Worm (Caenorhabditis elegans) whole organism, young adult: ENCODE data around the gene chil-17.

Source experiments
- B0019.2 ChIP-seq: fragments of 200-800 bp; sonication (Bioruptor generic); conservative IDR thresholded peaks from 2 replicates; pipeline ENCODE4 v1.3.6; 2022; ENCODE audit warnings: missing genetic modification reagents, missing genetic modification characterization, missing compliant biosample characterization
- F33H1.4 ChIP-seq: fragments of 200-800 bp; sonication (Bioruptor generic); IDR thresholded peaks from 2 replicates; pipeline ENCODE4 v1.3.6; 2022; ENCODE audit warnings: missing genetic modification reagents, missing genetic modification characterization, missing compliant biosample characterization
- F49E8.2 ChIP-seq: sonication (generic microtip); optimal IDR thresholded peaks from 3 replicates; lab custom pipeline; 2017; ENCODE audit warnings: missing genetic modification characterization, mild to moderate bottlenecking, missing compliant biosample characterization, antibody characterized with exemption, moderate library complexity; ENCODE audit not compliant: insufficient read depth
- F52B5.7 ChIP-seq: sonication (generic microtip); optimal IDR thresholded peaks from 2 replicates; lab custom pipeline; 2016; ENCODE audit warnings: mild to moderate bottlenecking, missing genetic modification characterization, missing compliant biosample characterization
- F57A8.1 ChIP-seq: fragments of 200-800 bp; sonication (Bioruptor generic); optimal IDR thresholded peaks from 2 replicates; lab custom pipeline; 2018; ENCODE audit warnings: mild to moderate bottlenecking, missing genetic modification characterization, moderate library complexity, missing compliant biosample characterization
- Y53F4B.3 ChIP-seq: fragments of 200-800 bp; sonication (Bioruptor generic); IDR thresholded peaks from 2 replicates; pipeline ENCODE4 v1.3.6; 2022; ENCODE audit warnings: missing genetic modification reagents, missing genetic modification characterization, missing compliant biosample characterization
- Y79H2A.3 ChIP-seq: fragments of 200-800 bp; sonication (Bioruptor generic); conservative IDR thresholded peaks from 2 replicates; pipeline ENCODE4 v1.3.6; 2022; ENCODE audit warnings: missing genetic modification reagents, missing genetic modification characterization, missing compliant biosample characterization
- ZK185.1 ChIP-seq: sonication (generic microtip); optimal IDR thresholded peaks from 2 replicates; lab custom pipeline; 2016; ENCODE audit warnings: mild to moderate bottlenecking, missing genetic modification characterization, missing compliant biosample characterization; ENCODE audit not compliant: poor library complexity, severe bottlenecking
- akir-1 ChIP-seq: fragments of 200-800 bp; sonication (Bioruptor generic); optimal IDR thresholded peaks from 2 replicates; lab custom pipeline; 2018; ENCODE audit warnings: mild to moderate bottlenecking, missing genetic modification characterization, moderate library complexity, missing compliant biosample characterization
- ama-1 ChIP-seq, 3 experiments: fragments of 150-350 bp in 1 of 3; sonication (generic microtip) in 2 of 3; optimal IDR thresholded peaks; 2 replicates each; lab custom pipeline; 2014 to 2018; ENCODE audit warnings: missing biosample characterization in 2 of 3, missing genetic modification characterization in 2 of 3, missing genetic modification reagents in 2 of 3
- atf-7 ChIP-seq: sonication (generic microtip); optimal IDR thresholded peaks from 2 replicates; lab custom pipeline; 2017; ENCODE audit warnings: mild to moderate bottlenecking, missing genetic modification characterization, missing compliant biosample characterization
- attf-3 ChIP-seq: fragments of 200-800 bp; sonication (Bioruptor generic); conservative IDR thresholded peaks from 2 replicates; pipeline ENCODE4 v1.3.6; 2022; ENCODE audit warnings: missing genetic modification reagents, missing genetic modification characterization, missing compliant biosample characterization
- attf-6 ChIP-seq: fragments of 200-800 bp; sonication (Bioruptor generic); IDR thresholded peaks from 2 replicates; pipeline ENCODE4 v1.3.6; 2022; ENCODE audit warnings: missing genetic modification reagents, missing genetic modification characterization, missing compliant biosample characterization
- ceh-27 ChIP-seq: fragments of 200-800 bp; sonication (Bioruptor generic); optimal IDR thresholded peaks from 2 replicates; lab custom pipeline; 2018; ENCODE audit warnings: mild to moderate bottlenecking, missing genetic modification characterization, moderate library complexity, missing compliant biosample characterization
- ceh-40 ChIP-seq: fragments of 200-800 bp; sonication (Bioruptor generic); IDR thresholded peaks from 2 replicates; pipeline ENCODE4 v1.3.6; 2022; ENCODE audit warnings: missing genetic modification characterization, missing compliant biosample characterization
- ceh-58 ChIP-seq: fragments of 200-800 bp; sonication (Bioruptor generic); IDR thresholded peaks from 2 replicates; pipeline ENCODE4 v1.3.6; 2022; ENCODE audit warnings: missing genetic modification characterization, missing compliant biosample characterization
- chd-7 ChIP-seq: sonication (generic microtip); optimal IDR thresholded peaks from 2 replicates; lab custom pipeline; 2016; ENCODE audit warnings: mild to moderate bottlenecking, missing genetic modification characterization, moderate library complexity, missing compliant biosample characterization
- die-1 ChIP-seq: sonication (generic microtip); optimal IDR thresholded peaks from 2 replicates; lab custom pipeline; 2016; ENCODE audit warnings: missing genotype, mild to moderate bottlenecking, missing genetic modification characterization, missing compliant biosample characterization
- dox-1 ChIP-seq: fragments of 200-800 bp; sonication (Bioruptor generic); IDR thresholded peaks from 2 replicates; pipeline ENCODE4 v1.3.6; 2022; ENCODE audit warnings: missing genetic modification reagents, missing genetic modification characterization, missing compliant biosample characterization
- ekl-4 ChIP-seq: fragments of 200-800 bp; sonication (Bioruptor generic); IDR thresholded peaks from 2 replicates; pipeline ENCODE4 v1.3.6; 2022; ENCODE audit warnings: missing genetic modification reagents, missing genetic modification characterization, missing compliant biosample characterization
- him-1 ChIP-seq: sonication (generic microtip); optimal IDR thresholded peaks from 2 replicates; lab custom pipeline; 2016; ENCODE audit warnings: missing genotype, missing genetic modification reagents, missing genetic modification characterization, missing compliant biosample characterization
- lin-26 ChIP-seq: fragments of 200-800 bp; sonication (Bioruptor generic); IDR thresholded peaks from 2 replicates; pipeline ENCODE4 v1.3.6; 2022; ENCODE audit warnings: missing genetic modification reagents, missing genetic modification characterization, missing compliant biosample characterization
- lir-1 ChIP-seq: fragments of 200-800 bp; sonication (Bioruptor generic); conservative IDR thresholded peaks from 2 replicates; pipeline ENCODE4 v1.3.6; 2022; ENCODE audit warnings: missing genetic modification reagents, missing genetic modification characterization, missing compliant biosample characterization
- lsy-27 ChIP-seq: sonication (generic microtip); optimal IDR thresholded peaks from 2 replicates; lab custom pipeline; 2017; ENCODE audit warnings: missing genetic modification characterization, mild to moderate bottlenecking, missing compliant biosample characterization, antibody characterized with exemption, missing genotype, borderline replicate concordance; ENCODE audit not compliant: insufficient read depth
- nfya-2 ChIP-seq: fragments of 200-800 bp; sonication (Bioruptor generic); IDR thresholded peaks from 2 replicates; pipeline ENCODE4 v1.3.6; 2022; ENCODE audit warnings: missing genetic modification reagents, missing genetic modification characterization, missing compliant biosample characterization
- nfyb-1 ChIP-seq: fragments of 200-800 bp; sonication (Bioruptor generic); IDR thresholded peaks from 2 replicates; pipeline ENCODE4 v1.3.6; 2022; ENCODE audit warnings: missing genetic modification reagents, missing genetic modification characterization, missing compliant biosample characterization
- nhr-120 ChIP-seq: fragments of 200-800 bp; sonication (Bioruptor generic); IDR thresholded peaks from 2 replicates; pipeline ENCODE4 v1.3.6; 2022; ENCODE audit warnings: missing genetic modification characterization, missing compliant biosample characterization
- nhr-80 ChIP-seq: sonication (generic microtip); optimal IDR thresholded peaks from 2 replicates; lab custom pipeline; 2016; ENCODE audit warnings: missing genetic modification characterization, missing compliant biosample characterization
- rec-8 ChIP-seq, 2 experiments: sonication (generic microtip); optimal IDR thresholded peaks; 2 replicates each; lab custom pipeline; 2016; ENCODE audit warnings: mild to moderate bottlenecking in 2 of 2, missing genetic modification characterization in 2 of 2, missing genetic modification reagents in 2 of 2, missing genotype in 2 of 2, missing biosample characterization in 1 of 2, missing compliant biosample characterization in 1 of 2, moderate library complexity in 1 of 2
- repo-1 ChIP-seq: sonication (generic microtip); optimal IDR thresholded peaks from 2 replicates; lab custom pipeline; 2017; ENCODE audit warnings: mild to moderate bottlenecking, missing genetic modification characterization, missing compliant biosample characterization
- snpc-3.4 ChIP-seq: sonication (generic microtip); optimal IDR thresholded peaks from 2 replicates; lab custom pipeline; 2017; ENCODE audit warnings: missing genetic modification characterization, mild to moderate bottlenecking, missing compliant biosample characterization, antibody characterized with exemption, moderate library complexity, missing genotype, missing genetic modification reagents
- tlf-1 ChIP-seq: fragments of 200-800 bp; sonication (Bioruptor generic); optimal IDR thresholded peaks from 2 replicates; lab custom pipeline; 2018; ENCODE audit warnings: mild to moderate bottlenecking, missing genetic modification characterization, missing compliant biosample characterization
- ztf-18 ChIP-seq: sonication (generic microtip); optimal IDR thresholded peaks from 2 replicates; lab custom pipeline; 2016; ENCODE audit warnings: missing genotype, mild to moderate bottlenecking, missing genetic modification characterization, missing compliant biosample characterization
- ztf-22 ChIP-seq: fragments of 200-800 bp; sonication (Bioruptor generic); optimal IDR thresholded peaks from 2 replicates; lab custom pipeline; 2018; ENCODE audit warnings: mild to moderate bottlenecking, missing genetic modification characterization, moderate library complexity, missing compliant biosample characterization
- ztf-28 ChIP-seq: fragments of 200-800 bp; sonication (Bioruptor generic); IDR thresholded peaks from 2 replicates; pipeline ENCODE4 v1.3.6; 2022; ENCODE audit warnings: missing genetic modification reagents, missing genetic modification characterization, missing compliant biosample characterization

chil-17 gene

ce11 chrII:9485081-9485730 is 45.2 kb upstream of the chil-17 start:
- TF ChIP-seq akir-1 (GFP tag; lab: Kevin White, UChicago) (no peak), ama-1 (optimal IDR thresholded peaks at IDR 0.05; lab: Kevin White, UChicago) (no peak), ama-1 (GFP tag; optimal IDR thresholded peaks at IDR 0.05; lab: Kevin White, UChicago) (no peak), Y79H2A.3 (GFP tag; lab: Robert Waterston, UW) (no peak), nfyb-1 (GFP tag; lab: Robert Waterston, UW) (no peak)

ce11 chrII:9483342-9483741 is 43.4 kb upstream of the chil-17 start:
- TF ChIP-seq repo-1 (tag; lab: Kevin White, UChicago) (no peak), F33H1.4 (GFP tag; lab: Robert Waterston, UW) (no peak), nfya-2 (GFP tag; lab: Robert Waterston, UW) (no peak), B0019.2 (GFP tag; lab: Robert Waterston, UW) (no peak), ekl-4 (GFP tag; lab: Robert Waterston, UW) (no peak), F52B5.7 (no peak), F57A8.1 (no peak), attf-3 (GFP tag; lab: Robert Waterston, UW) (no peak), tlf-1 (GFP tag; lab: Kevin White, UChicago) (no peak), ceh-58 (GFP tag; lab: Robert Waterston, UW) (no peak), lin-26 (GFP tag; lab: Robert Waterston, UW) (no peak), Y79H2A.3 (GFP tag; lab: Robert Waterston, UW) (no peak), lir-1 (no peak), ama-1 (optimal IDR thresholded peaks at IDR 0.05; lab: Kevin White, UChicago) (no peak), ama-1 (GFP tag; optimal IDR thresholded peaks at IDR 0.05; lab: Kevin White, UChicago) (no peak), him-1 (tag; lab: Kevin White, UChicago) (no peak), F49E8.2 (tag; lab: Kevin White, UChicago) (no peak), ceh-40 (no peak), rec-8 (tag; optimal IDR thresholded peaks at IDR 0.05; lab: Kevin White, UChicago) (no peak), lsy-27 (no peak), attf-6 (GFP tag; lab: Robert Waterston, UW) (no peak)

- no peak for TF ChIP-seq die-1
- no peak for TF ChIP-seq lir-1
- peak; percentile 16 for TF ChIP-seq nhr-80 (tag; lab: Kevin White, UChicago)
- no peak for TF ChIP-seq ceh-27 (GFP tag; lab: Kevin White, UChicago)
- TF ChIP-seq atf-7 (tag; lab: Kevin White, UChicago): peak; percentile 29
- TF ChIP-seq ztf-28 (GFP tag; lab: Robert Waterston, UW): no peak
- no peak for TF ChIP-seq F52B5.7
- no peak for TF ChIP-seq tlf-1 (GFP tag; lab: Kevin White, UChicago)
- TF ChIP-seq snpc-3.4 (tag; lab: Kevin White, UChicago): no peak
- no peak for TF ChIP-seq F49E8.2 (tag; lab: Kevin White, UChicago)
Observed at ce11 chrII:9482529-9482928, 42.6 kb upstream of the chil-17 start.

- TF ChIP-seq ztf-22 (GFP tag; lab: Kevin White, UChicago) (no peak), nfyb-1 (GFP tag; lab: Robert Waterston, UW) (no peak), Y53F4B.3 (GFP tag; lab: Robert Waterston, UW) (no peak), nhr-80 (tag; lab: Kevin White, UChicago) (no peak), ztf-18 (no peak), dox-1 (GFP tag; lab: Robert Waterston, UW) (no peak), F49E8.2 (tag; lab: Kevin White, UChicago) (no peak), ZK185.1 (tag; lab: Kevin White, UChicago) (no peak), chd-7 (tag; lab: Kevin White, UChicago) (no peak), F52B5.7 (no peak), ama-1 (optimal IDR thresholded peaks at IDR 0.05; lab: Kevin White, UChicago) (no peak), ama-1 (GFP tag; optimal IDR thresholded peaks at IDR 0.05; lab: Kevin White, UChicago) (no peak), atf-7 (tag; lab: Kevin White, UChicago) (no peak), ceh-27 (GFP tag; lab: Kevin White, UChicago) (no peak), nhr-120 (no peak)
Observed at ce11 chrII:9481427-9481826, 41.5 kb upstream of the chil-17 start.
